Fruit fly (Drosophila melanogaster) whole organism, embryonic: ENCODE data around the gene sick.

Experiments used
- ATbp ChIP-seq: fragments of 200-800 bp; sonication (Bioruptor generic); optimal IDR thresholded peaks from 2 replicates; lab custom pipeline; 2017; ENCODE audit warnings: missing biosample characterization, mild to moderate bottlenecking, missing genetic modification characterization, missing genetic modification reagents
- B-H2 ChIP-seq: fragments of 200-800 bp; sonication (Bioruptor generic); optimal IDR thresholded peaks from 2 replicates; lab custom pipeline; 2018; ENCODE audit warnings: missing biosample characterization, mild to moderate bottlenecking, missing genetic modification characterization
- CG10274 ChIP-seq: fragments of 200-800 bp; sonication (Bioruptor generic); optimal IDR thresholded peaks from 3 replicates; lab custom pipeline; 2017; ENCODE audit warnings: missing biosample characterization, mild to moderate bottlenecking, missing genetic modification characterization
- CG13296 ChIP-seq: fragments of 200-800 bp; sonication (Bioruptor generic); optimal IDR thresholded peaks from 3 replicates; lab custom pipeline; 2018; ENCODE audit warnings: missing biosample characterization, mild to moderate bottlenecking, missing genetic modification characterization
- CG17361 ChIP-seq: fragments of 200-800 bp; sonication (Bioruptor generic); IDR thresholded peaks from 3 replicates; pipeline ENCODE4 v1.3.6; 2022; ENCODE audit warnings: missing biosample characterization, missing genetic modification characterization
- CG17612 ChIP-seq: fragments of 200-800 bp; sonication (Bioruptor generic); IDR thresholded peaks from 2 replicates; pipeline ENCODE4 v1.3.6; 2022; ENCODE audit warnings: missing biosample characterization, missing genetic modification characterization
- CG1792 ChIP-seq: fragments of 200-800 bp; sonication (Bioruptor generic); optimal IDR thresholded peaks from 2 replicates; lab custom pipeline; 2016; ENCODE audit warnings: missing biosample characterization, missing genetic modification characterization
- CG1832 ChIP-seq: fragments of 200-800 bp; sonication (Bioruptor generic); optimal IDR thresholded peaks from 2 replicates; lab custom pipeline; 2017; ENCODE audit warnings: missing biosample characterization, mild to moderate bottlenecking, missing genetic modification characterization, inconsistent platforms
- CG2120 ChIP-seq: fragments of 200-800 bp; sonication (Bioruptor generic); optimal IDR thresholded peaks from 3 replicates; lab custom pipeline; 2016; ENCODE audit warnings: missing biosample characterization, missing genetic modification characterization
- CG2199 ChIP-seq: fragments of 200-800 bp; sonication (Bioruptor generic); IDR thresholded peaks from 3 replicates; pipeline ENCODE4 v1.3.6; 2022; ENCODE audit warnings: missing biosample characterization, missing genetic modification characterization
- CG2875 ChIP-seq: fragments of 200-800 bp; sonication (Bioruptor generic); optimal IDR thresholded peaks from 2 replicates; lab custom pipeline; 2017; ENCODE audit warnings: missing biosample characterization, mild to moderate bottlenecking, missing genetic modification characterization, missing genetic modification reagents
- CG30020 ChIP-seq: fragments of 200-800 bp; optimal IDR thresholded peaks from 2 replicates; lab custom pipeline; 2019; ENCODE audit warnings: missing biosample characterization, mild to moderate bottlenecking, missing genetic modification characterization, moderate library complexity
- CG30431 ChIP-seq: fragments of 200-800 bp; sonication (Bioruptor generic); optimal IDR thresholded peaks from 2 replicates; lab custom pipeline; 2017; ENCODE audit warnings: missing biosample characterization, missing genetic modification characterization
- CG3163 ChIP-seq: fragments of 200-800 bp; sonication (Bioruptor generic); optimal IDR thresholded peaks from 3 replicates; lab custom pipeline; 2016; ENCODE audit warnings: missing biosample characterization, missing genetic modification characterization
- CG3407 ChIP-seq: fragments of 200-800 bp; sonication (Bioruptor generic); optimal IDR thresholded peaks from 2 replicates; lab custom pipeline; 2018; ENCODE audit warnings: missing biosample characterization, mild to moderate bottlenecking, missing genetic modification characterization
- CG42726 ChIP-seq: fragments of 200-800 bp; sonication (Bioruptor generic); IDR thresholded peaks from 2 replicates; pipeline ENCODE4 v1.3.6; 2022; ENCODE audit warnings: missing biosample characterization, missing genetic modification characterization; ENCODE audit not compliant: partially characterized antibody
- CG4424 ChIP-seq: fragments of 200-800 bp; sonication (Bioruptor generic); optimal IDR thresholded peaks from 3 replicates; lab custom pipeline; 2016; ENCODE audit warnings: missing biosample characterization, missing genetic modification characterization
- CG5245 ChIP-seq: fragments of 200-800 bp; sonication (Bioruptor generic); optimal IDR thresholded peaks from 3 replicates; lab custom pipeline; 2016; ENCODE audit warnings: missing biosample characterization, missing genetic modification characterization
- CG6689 ChIP-seq: fragments of 200-800 bp; sonication (Bioruptor generic); IDR thresholded peaks from 2 replicates; pipeline ENCODE4 v1.3.6; 2022; ENCODE audit warnings: missing biosample characterization, missing genetic modification characterization
- CG6791 ChIP-seq: fragments of 200-800 bp; sonication (Bioruptor generic); IDR thresholded peaks from 3 replicates; pipeline ENCODE4 v1.3.6; 2022; ENCODE audit warnings: missing biosample characterization, missing genetic modification characterization; ENCODE audit not compliant: partially characterized antibody
- CG7372 ChIP-seq: fragments of 200-800 bp; sonication (Bioruptor generic); IDR thresholded peaks from 2 replicates; pipeline ENCODE4 v1.3.6; 2022; ENCODE audit warnings: missing biosample characterization, missing genetic modification characterization
- CG7745 ChIP-seq: fragments of 200-800 bp; sonication (Bioruptor generic); optimal IDR thresholded peaks from 2 replicates; lab custom pipeline; 2018; ENCODE audit warnings: missing biosample characterization, mild to moderate bottlenecking, missing genetic modification characterization, moderate library complexity
- CG7963 ChIP-seq: fragments of 200-800 bp; sonication (Bioruptor generic); IDR thresholded peaks from 3 replicates; pipeline ENCODE4 v1.3.6; 2022; ENCODE audit warnings: missing biosample characterization, missing genetic modification characterization; ENCODE audit not compliant: partially characterized antibody
- CG8290 ChIP-seq, 3 experiments: fragments of 200-800 bp; sonication (Bioruptor generic); optimal IDR thresholded peaks; 2 replicates each; lab custom pipeline; 2016 to 2019; ENCODE audit warnings: missing biosample characterization in 3 of 3, missing genetic modification characterization in 3 of 3, mild to moderate bottlenecking in 2 of 3, moderate library complexity in 1 of 3
- CG9727 ChIP-seq: fragments of 200-800 bp; sonication (Bioruptor generic); optimal IDR thresholded peaks from 3 replicates; lab custom pipeline; 2017; ENCODE audit warnings: missing biosample characterization, mild to moderate bottlenecking, missing genetic modification characterization
- Doc3 ChIP-seq: fragments of 200-800 bp; sonication (Bioruptor generic); IDR thresholded peaks from 3 replicates; pipeline ENCODE4 v1.3.6; 2022; ENCODE audit warnings: missing biosample characterization, missing genetic modification characterization; ENCODE audit not compliant: partially characterized antibody
- Dp ChIP-seq: fragments of 200-800 bp; sonication (Bioruptor generic); optimal IDR thresholded peaks from 2 replicates; lab custom pipeline; 2018; ENCODE audit warnings: missing biosample characterization, mild to moderate bottlenecking, missing genetic modification characterization, moderate library complexity
- Ptx1 ChIP-seq: fragments of 200-800 bp; sonication (Bioruptor generic); IDR thresholded peaks from 2 replicates; pipeline ENCODE4 v1.3.6; 2022; ENCODE audit warnings: missing biosample characterization, missing genetic modification characterization
- Sin3A ChIP-seq: fragments of >200 bp; optimal IDR thresholded peaks from 2 replicates; lab custom pipeline; 2018
- Sox102F ChIP-seq: fragments of 200-800 bp; sonication (Bioruptor generic); optimal IDR thresholded peaks from 2 replicates; lab custom pipeline; 2018; ENCODE audit warnings: missing biosample characterization, mild to moderate bottlenecking, missing genetic modification characterization, moderate library complexity
- Spps ChIP-seq: fragments of 200-800 bp; sonication (Bioruptor generic); optimal IDR thresholded peaks from 2 replicates; lab custom pipeline; 2018; ENCODE audit warnings: missing biosample characterization, mild to moderate bottlenecking, missing genetic modification characterization
- ase ChIP-seq: fragments of 200-800 bp; sonication (Bioruptor generic); IDR thresholded peaks from 3 replicates; pipeline ENCODE4 v1.3.6; 2022; ENCODE audit warnings: missing biosample characterization, missing genetic modification characterization
- caup ChIP-seq: fragments of 200-800 bp; sonication (Bioruptor generic); optimal IDR thresholded peaks from 3 replicates; lab custom pipeline; 2017; ENCODE audit warnings: missing biosample characterization, mild to moderate bottlenecking, missing genetic modification characterization, moderate library complexity; ENCODE audit not compliant: severe bottlenecking
- gcm2 ChIP-seq: fragments of 200-800 bp; sonication (Bioruptor generic); optimal IDR thresholded peaks from 2 replicates; lab custom pipeline; 2016; ENCODE audit warnings: missing biosample characterization, missing genetic modification characterization
- grn ChIP-seq: fragments of 200-800 bp; sonication (Bioruptor generic); optimal IDR thresholded peaks from 3 replicates; lab custom pipeline; 2017; ENCODE audit warnings: missing biosample characterization, missing genetic modification characterization
- gsb-n ChIP-seq: fragments of 200-800 bp; sonication (Bioruptor generic); optimal IDR thresholded peaks from 3 replicates; lab custom pipeline; 2018; ENCODE audit warnings: missing biosample characterization, mild to moderate bottlenecking, missing genetic modification characterization
- h ChIP-seq: fragments of >200 bp; optimal IDR thresholded peaks from 2 replicates; lab custom pipeline; 2017
- kah ChIP-seq: fragments of 200-800 bp; sonication (Bioruptor generic); optimal IDR thresholded peaks from 2 replicates; lab custom pipeline; 2018; ENCODE audit warnings: missing biosample characterization, mild to moderate bottlenecking, missing genetic modification characterization
- kni ChIP-seq: fragments of 200-800 bp; sonication (Bioruptor generic); optimal IDR thresholded peaks from 3 replicates; lab custom pipeline; 2017; ENCODE audit warnings: mild to moderate bottlenecking, missing biosample characterization, missing genetic modification reagents, missing genetic modification characterization
- mld ChIP-seq: fragments of 200-800 bp; sonication (Bioruptor generic); IDR thresholded peaks from 3 replicates; pipeline ENCODE4 v1.3.6; 2022; ENCODE audit warnings: missing biosample characterization, missing genetic modification characterization; ENCODE audit not compliant: partially characterized antibody
- nmo ChIP-seq: fragments of 200-800 bp; sonication (Bioruptor generic); optimal IDR thresholded peaks from 2 replicates; lab custom pipeline; 2018; ENCODE audit warnings: missing biosample characterization, mild to moderate bottlenecking, missing genetic modification characterization, moderate library complexity
- nom ChIP-seq: fragments of 200-800 bp; sonication (Bioruptor generic); optimal IDR thresholded peaks from 2 replicates; lab custom pipeline; 2017; ENCODE audit warnings: missing biosample characterization, missing genetic modification characterization, mild to moderate bottlenecking, moderate library complexity, missing genetic modification reagents
- pfk ChIP-seq: fragments of 200-800 bp; sonication (Bioruptor generic); optimal IDR thresholded peaks from 2 replicates; lab custom pipeline; 2018; ENCODE audit warnings: missing biosample characterization, mild to moderate bottlenecking, missing genetic modification characterization, moderate library complexity
- pho ChIP-seq: fragments of 200-800 bp; sonication (Bioruptor generic); optimal IDR thresholded peaks from 2 replicates; lab custom pipeline; 2016; ENCODE audit warnings: missing biosample characterization, missing genetic modification characterization
- psq ChIP-seq: fragments of 200-800 bp; sonication (Bioruptor generic); optimal IDR thresholded peaks from 2 replicates; lab custom pipeline; 2017; ENCODE audit warnings: missing biosample characterization, missing genetic modification characterization
- pum ChIP-seq: fragments of 200-800 bp; sonication (Bioruptor generic); optimal IDR thresholded peaks from 2 replicates; lab custom pipeline; 2016; ENCODE audit warnings: missing biosample characterization, missing genetic modification characterization
- sens ChIP-seq: fragments of 200-800 bp; sonication (Bioruptor generic); peaks from one replicate; lab custom pipeline; 2016; ENCODE audit warnings: missing biosample characterization, missing genetic modification characterization
- sim ChIP-seq: fragments of 200-800 bp; sonication (Bioruptor generic); IDR thresholded peaks from 2 replicates; pipeline ENCODE4 v1.3.6; 2022; ENCODE audit warnings: missing biosample characterization, missing genetic modification characterization
- sqz ChIP-seq: fragments of 200-800 bp; sonication (Bioruptor generic); optimal IDR thresholded peaks from 3 replicates; lab custom pipeline; 2018; ENCODE audit warnings: missing biosample characterization, mild to moderate bottlenecking, missing genetic modification characterization
- stwl ChIP-seq: fragments of 200-800 bp; sonication (Bioruptor generic); optimal IDR thresholded peaks from 3 replicates; lab custom pipeline; 2018; ENCODE audit warnings: missing biosample characterization, mild to moderate bottlenecking, missing genetic modification characterization, moderate library complexity
- trh ChIP-seq: fragments of 200-800 bp; sonication (Bioruptor generic); optimal IDR thresholded peaks from 2 replicates; lab custom pipeline; 2016; ENCODE audit warnings: missing biosample characterization, missing genetic modification characterization
- wdn ChIP-seq: fragments of 200-800 bp; sonication (Bioruptor generic); IDR thresholded peaks from 2 replicates; pipeline ENCODE4 v1.3.6; 2022; ENCODE audit warnings: missing biosample characterization, missing genetic modification characterization

Gene sick

DNA sequence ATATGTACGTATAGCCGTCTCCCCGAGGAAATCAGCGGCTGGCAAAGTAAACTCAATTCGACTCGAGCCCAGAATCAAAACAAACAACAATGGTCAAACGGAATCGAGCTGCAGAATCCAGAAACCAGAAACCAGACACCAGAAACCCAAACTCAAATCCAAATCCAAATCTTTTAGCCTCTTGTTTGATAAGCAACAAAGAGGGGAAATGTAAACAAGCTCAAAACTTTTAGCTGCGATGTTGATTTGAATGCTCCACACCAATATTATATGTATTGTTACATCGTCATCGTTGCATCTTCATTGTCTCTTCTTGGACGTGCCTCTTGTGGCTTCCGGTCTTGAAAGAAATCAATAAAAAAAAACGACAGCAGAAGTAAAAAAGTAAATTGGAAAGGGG is 153.4 kb downstream of the sick start (continued):
- TF ChIP-seq grn (GFP tag; lab: Kevin White, UChicago) (peak; percentile 51), gcm2 (GFP tag; lab: Kevin White, UChicago) (no peak), CG8290 (GFP tag; optimal IDR thresholded peaks at IDR 0.05; lab: Kevin White, UChicago) (peak; percentile 16), CG8290 (tag; optimal IDR thresholded peaks at IDR 0.05; lab: Kevin White, UChicago) (peak in 1 of 2 experiments; percentile 19), sqz (GFP tag; lab: Kevin White, UChicago) (peak; percentile 48), ase (GFP tag; lab: Robert Waterston, UW) (no peak), CG13296 (no peak), pho (GFP tag; lab: Kevin White, UChicago) (no peak), CG17361 (no peak), CG7963 (GFP tag; lab: Robert Waterston, UW) (no peak), Doc3 (GFP tag; lab: Robert Waterston, UW) (no peak), CG17612 (GFP tag; lab: Robert Waterston, UW) (no peak), CG3407 (GFP tag; lab: Kevin White, UChicago) (peak; percentile 29), h (lab: Kevin White, UChicago) (no peak), kni (GFP tag; lab: Kevin White, UChicago) (peak; percentile 38), Spps (tag; lab: Kevin White, UChicago) (no peak), CG6791 (no peak), nom (GFP tag; lab: Kevin White, UChicago) (no peak), CG30431 (GFP tag; lab: Kevin White, UChicago) (no peak), pfk (GFP tag; lab: Kevin White, UChicago) (no peak), psq (no peak), CG2875 (GFP tag; lab: Kevin White, UChicago) (peak; percentile 18), CG4424 (GFP tag; lab: Kevin White, UChicago) (no peak), CG30020 (no peak), caup (GFP tag; lab: Kevin White, UChicago) (no peak), CG3163 (no peak), sens (GFP tag; lab: Kevin White, UChicago) (peak; percentile 87), mld (GFP tag; lab: Robert Waterston, UW) (no peak), CG7745 (tag; lab: Kevin White, UChicago) (no peak), Dp (GFP tag; lab: Kevin White, UChicago) (no peak), CG1792 (GFP tag; lab: Kevin White, UChicago) (peak; percentile 15), stwl (tag; lab: Kevin White, UChicago) (no peak), CG10274 (GFP tag; lab: Kevin White, UChicago) (no peak), CG42726 (GFP tag; lab: Robert Waterston, UW) (no peak), sim (GFP tag; lab: Robert Waterston, UW) (no peak), kah (GFP tag; lab: Kevin White, UChicago) (no peak), wdn (GFP tag; lab: Robert Waterston, UW) (no peak), CG7372 (GFP tag; lab: Robert Waterston, UW) (no peak), trh (GFP tag; lab: Kevin White, UChicago) (no peak), pum (no peak), ATbp (GFP tag; lab: Kevin White, UChicago) (peak; percentile 48), Sin3A (lab: Kevin White, UChicago) (no peak), nmo (GFP tag; lab: Kevin White, UChicago) (no peak), Sox102F (GFP tag; lab: Kevin White, UChicago) (peak; percentile 15), CG9727 (GFP tag; lab: Kevin White, UChicago) (peak; percentile 31), B-H2 (GFP tag; lab: Kevin White, UChicago) (no peak), CG2120 (GFP tag; lab: Kevin White, UChicago) (no peak), gsb-n (tag; lab: Kevin White, UChicago) (peak; percentile 37), Ptx1 (GFP tag; lab: Robert Waterston, UW) (no peak), CG2199 (GFP tag; lab: Robert Waterston, UW) (no peak), CG5245 (GFP tag; lab: Kevin White, UChicago) (no peak), CG6689 (no peak), CG1832 (GFP tag; lab: Kevin White, UChicago) (no peak)
